Worm (Caenorhabditis elegans): ENCODE measurements around the gene tor-2.

Gene tor-2

ce11 chrIV:13989875-13990274, 5.9 kb upstream of the tor-2 start:
- TF ChIP-seq unc-120 (tag; optimal IDR thresholded peaks at IDR 0.05; ENCODE audit: poor library complexity, severe bottlenecking) (no peak), sem-2 (GFP tag; optimal IDR thresholded peaks at IDR 0.05) (no peak), ceh-83 (GFP tag; optimal IDR thresholded peaks at IDR 0.05) (no peak), unc-62 (GFP tag; optimal IDR thresholded peaks at IDR 0.05) (no peak), ceh-43 (GFP tag; optimal IDR thresholded peaks at IDR 0.05) (no peak), tbx-8 (GFP tag; optimal IDR thresholded peaks at IDR 0.05) (no peak), zip-8 (tag; optimal IDR thresholded peaks at IDR 0.05) (no peak), mep-1 (tag; optimal IDR thresholded peaks at IDR 0.05) (no peak), ztf-11 (tag; optimal IDR thresholded peaks at IDR 0.05) (no peak), ceh-39 (tag; optimal IDR thresholded peaks at IDR 0.05) (no peak), elt-3 (tag; optimal IDR thresholded peaks at IDR 0.05) (no peak), flh-1 (GFP tag; optimal IDR thresholded peaks at IDR 0.05) (no peak), nhr-28 (tag; optimal IDR thresholded peaks at IDR 0.05) (no peak), nhr-12 (tag; optimal IDR thresholded peaks at IDR 0.05) (no peak), hlh-1 (tag; optimal IDR thresholded peaks at IDR 0.05) (no peak), blmp-1 (tag; optimal IDR thresholded peaks at IDR 0.05) (no peak), cnd-1 (tag; optimal IDR thresholded peaks at IDR 0.05) (no peak), M03D4.4 (tag; optimal IDR thresholded peaks at IDR 0.05) (no peak), nhr-2 (tag; optimal IDR thresholded peaks at IDR 0.05) (no peak)

- TF ChIP-seq snpc-4 (tag; optimal IDR thresholded peaks at IDR 0.05): no peak
- TF ChIP-seq nhr-2 (tag; optimal IDR thresholded peaks at IDR 0.05): no peak
- TF ChIP-seq M03D4.4 (tag; optimal IDR thresholded peaks at IDR 0.05): no peak
- TF ChIP-seq unc-39 (tag; optimal IDR thresholded peaks at IDR 0.05): no peak
- TF ChIP-seq bed-3 (GFP tag; optimal IDR thresholded peaks at IDR 0.05): no peak
- TF ChIP-seq sem-2 (GFP tag; optimal IDR thresholded peaks at IDR 0.05): no peak
- TF ChIP-seq blmp-1 (tag; optimal IDR thresholded peaks at IDR 0.05): no peak
- TF ChIP-seq elt-1 (tag; optimal IDR thresholded peaks at IDR 0.05; ENCODE audit: borderline replicate concordance, insufficient read depth): no peak
- TF ChIP-seq ztf-11 (tag; optimal IDR thresholded peaks at IDR 0.05): no peak
- no peak for TF ChIP-seq ceh-43 (GFP tag; optimal IDR thresholded peaks at IDR 0.05)
- TF ChIP-seq lin-13 (tag; optimal IDR thresholded peaks at IDR 0.05): no peak
These were observed 4.8 kb upstream of the tor-2 start, which contains the start of gene egl-23 for ce11 chrIV:13988781-13989180. TSS of gene egl-23 (plus strand) at chrIV:13989081.

ce11 chrIV:13985705-13986104, 1.8 kb upstream of the tor-2 start, which contains the start of gene tor-1:
TSS of gene tor-1 (minus strand) at chrIV:13985805.
- TF ChIP-seq elt-3 (tag; optimal IDR thresholded peaks at IDR 0.05) (no peak), elt-1 (tag; optimal IDR thresholded peaks at IDR 0.05; ENCODE audit: borderline replicate concordance, insufficient read depth) (no peak), lin-32 (GFP tag; optimal IDR thresholded peaks at IDR 0.05) (no peak), tbx-8 (GFP tag; optimal IDR thresholded peaks at IDR 0.05) (no peak), unc-120 (tag; optimal IDR thresholded peaks at IDR 0.05; ENCODE audit: poor library complexity, severe bottlenecking) (no peak), sem-2 (GFP tag; optimal IDR thresholded peaks at IDR 0.05) (no peak), mls-2 (tag; optimal IDR thresholded peaks at IDR 0.05) (no peak), nhr-237 (tag; optimal IDR thresholded peaks at IDR 0.05) (no peak), unc-62 (GFP tag; optimal IDR thresholded peaks at IDR 0.05) (no peak), ztf-11 (tag; optimal IDR thresholded peaks at IDR 0.05) (no peak)

ce11 chrIV:13982425-13982824, 1.5 kb downstream of the tor-2 start, which contains the start of gene gei-18:
TSS of gene gei-18 (minus strand) at chrIV:13982525.
- TF ChIP-seq unc-120 (tag; optimal IDR thresholded peaks at IDR 0.05; ENCODE audit: poor library complexity, severe bottlenecking): no peak
- TF ChIP-seq cnd-1 (tag; optimal IDR thresholded peaks at IDR 0.05): no peak
- no peak for TF ChIP-seq nhr-237 (tag; optimal IDR thresholded peaks at IDR 0.05)
- no peak for TF ChIP-seq sem-2 (GFP tag; optimal IDR thresholded peaks at IDR 0.05)
- TF ChIP-seq snpc-4 (tag; optimal IDR thresholded peaks at IDR 0.05): no peak
- TF ChIP-seq mab-5 (tag; optimal IDR thresholded peaks at IDR 0.05): no peak
- TF ChIP-seq ceh-83 (GFP tag; optimal IDR thresholded peaks at IDR 0.05): no peak
- no peak for TF ChIP-seq mep-1 (tag; optimal IDR thresholded peaks at IDR 0.05)
- TF ChIP-seq hlh-1 (tag; optimal IDR thresholded peaks at IDR 0.05): no peak
- no peak for TF ChIP-seq ztf-11 (tag; optimal IDR thresholded peaks at IDR 0.05)
- TF ChIP-seq ceh-43 (GFP tag; optimal IDR thresholded peaks at IDR 0.05): no peak
- TF ChIP-seq bed-3 (GFP tag; optimal IDR thresholded peaks at IDR 0.05): no peak
- no peak for TF ChIP-seq elt-1 (tag; optimal IDR thresholded peaks at IDR 0.05; ENCODE audit: borderline replicate concordance, insufficient read depth)
- TF ChIP-seq M03D4.4 (tag; optimal IDR thresholded peaks at IDR 0.05): no peak
- TF ChIP-seq elt-3 (tag; optimal IDR thresholded peaks at IDR 0.05): no peak
- TF ChIP-seq zip-8 (tag; optimal IDR thresholded peaks at IDR 0.05): no peak
- TF ChIP-seq unc-39 (tag; optimal IDR thresholded peaks at IDR 0.05): no peak
- TF ChIP-seq nhr-28 (tag; optimal IDR thresholded peaks at IDR 0.05): no peak
- no peak for TF ChIP-seq nhr-76 (tag; optimal IDR thresholded peaks at IDR 0.05)
- no peak for TF ChIP-seq lsy-2 (tag; optimal IDR thresholded peaks at IDR 0.05)

Data from whole organism, mixed stage, embryonic.